Worm (Caenorhabditis elegans) whole organism, L4/young adult: ENCODE results near the gene F45G2.7.

Experiments
- dao-5 ChIP-seq: sonication (generic microtip); optimal IDR thresholded peaks from 2 replicates; lab custom pipeline; 2016; ENCODE audit warnings: missing genotype, missing genetic modification characterization, moderate library complexity, missing compliant biosample characterization
- him-1 ChIP-seq: sonication (generic microtip); optimal IDR thresholded peaks from 2 replicates; lab custom pipeline; 2016; ENCODE audit warnings: missing genotype, missing genetic modification reagents, missing genetic modification characterization, missing compliant biosample characterization

- TF ChIP-seq him-1 (tag; lab: Kevin White, UChicago) (no peak), dao-5 (tag; lab: Kevin White, UChicago) (no peak)
Observed at ce11 chrIII:13435570-13435969, 1.3 kb upstream of the F45G2.7 start, which contains the start of gene F45G2.8.
